Worm (Caenorhabditis elegans) whole organism, L4/young adult: ENCODE results near the gene B0244.10.

Experiments used
- W03F9.2 ChIP-seq: fragments of 150-350 bp; optimal IDR thresholded peaks from 2 replicates; lab custom pipeline; 2014; ENCODE audit warnings: missing biosample characterization, missing genetic modification characterization
- dao-5 ChIP-seq: sonication (generic microtip); optimal IDR thresholded peaks from 2 replicates; lab custom pipeline; 2016; ENCODE audit warnings: missing genotype, missing genetic modification characterization, moderate library complexity, missing compliant biosample characterization
- him-1 ChIP-seq: sonication (generic microtip); optimal IDR thresholded peaks from 2 replicates; lab custom pipeline; 2016; ENCODE audit warnings: missing genotype, missing genetic modification reagents, missing genetic modification characterization, missing compliant biosample characterization

ce11 chrIII:5697266-5697665 lies 37.7 kb upstream of the B0244.10 start, which contains the start of gene B0336.7:
- TF ChIP-seq dao-5 (no peak), him-1 (tag; lab: Kevin White, UChicago) (no peak), W03F9.2 (tag; lab: Kevin White, UChicago) (no peak)
